Fruit fly (Drosophila melanogaster): ENCODE measurements around the gene Eig71Ee.

Gene Eig71Ee

DNA sequence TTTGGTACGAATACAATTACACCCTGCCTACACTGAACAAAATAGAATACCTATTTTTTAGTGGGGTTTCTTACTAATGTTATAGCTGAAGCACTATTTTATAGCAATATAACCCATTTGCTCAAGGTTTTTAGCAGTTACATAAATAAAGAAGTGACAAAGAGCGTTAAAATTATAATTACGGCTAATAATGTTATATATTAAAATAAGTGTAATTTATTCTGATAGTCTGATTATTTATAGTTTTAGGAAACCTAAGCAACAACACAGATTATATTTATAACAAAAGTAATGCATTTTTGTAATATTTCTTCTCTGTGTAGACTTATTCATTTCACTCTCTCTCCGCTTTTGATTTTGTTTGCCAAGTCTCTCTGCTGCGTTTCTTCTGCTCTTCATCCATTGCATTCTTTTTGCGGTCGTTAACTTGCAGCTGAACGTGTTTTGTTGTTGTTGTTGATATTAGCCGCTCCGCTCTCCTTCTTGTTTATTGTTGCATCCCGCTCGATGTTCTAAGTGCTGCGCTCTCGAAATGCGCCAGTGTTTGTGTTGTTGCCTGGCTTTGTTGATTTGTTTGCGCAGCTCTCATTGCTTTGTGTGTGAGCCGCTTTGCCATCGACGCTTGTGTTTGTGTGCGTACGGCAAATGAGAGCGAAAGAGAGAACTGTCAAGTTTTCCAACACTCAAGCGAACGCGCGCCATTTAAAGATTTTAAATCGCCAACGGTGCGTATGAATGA lies 30.0 kb downstream of the Eig71Ee start (continued):
- TF ChIP-seq Meics (GFP tag; optimal IDR thresholded peaks at IDR 0.05): peak; percentile 90
- TF ChIP-seq CG32772 (GFP tag; IDR thresholded peaks at IDR 0.05): peak; percentile 81
- TF ChIP-seq Ets97D (GFP tag; optimal IDR thresholded peaks at IDR 0.05): no peak
- peak; percentile 59 for TF ChIP-seq CG10274 (GFP tag; optimal IDR thresholded peaks at IDR 0.05)
- no peak for TF ChIP-seq CG11398 (GFP tag; optimal IDR thresholded peaks at IDR 0.05)
- TF ChIP-seq CG2120 (GFP tag; optimal IDR thresholded peaks at IDR 0.05): peak; percentile 84
- peak; percentile 70 for TF ChIP-seq Lhr (GFP tag; optimal IDR thresholded peaks at IDR 0.05)
- TF ChIP-seq CG6175 (GFP tag; IDR thresholded peaks at IDR 0.05): no peak
- peak; percentile 81 for TF ChIP-seq CG6854 (GFP tag; optimal IDR thresholded peaks at IDR 0.05)
- TF ChIP-seq CG1603 (tag; optimal IDR thresholded peaks at IDR 0.05): peak; percentile 38
- TF ChIP-seq CG7556 (GFP tag; optimal IDR thresholded peaks at IDR 0.05): peak; percentile 95
- TF ChIP-seq bsh (GFP tag; optimal IDR thresholded peaks at IDR 0.05): peak; percentile 86 to 94
- peak; percentile 80 for TF ChIP-seq CG31224 (GFP tag; IDR thresholded peaks at IDR 0.05)
- TF ChIP-seq zfh2 (GFP tag; optimal IDR thresholded peaks at IDR 0.05): peak; percentile 15
- peak; percentile 72 for TF ChIP-seq sug (tag; optimal IDR thresholded peaks at IDR 0.05)
- TF ChIP-seq CG15479 (GFP tag; optimal IDR thresholded peaks at IDR 0.05): no peak
- TF ChIP-seq NC2β (GFP tag; optimal IDR thresholded peaks at IDR 0.05): peak; percentile 6
- no peak for TF ChIP-seq fu2 (GFP tag; optimal IDR thresholded peaks at IDR 0.05)
- peak; percentile 55; the same call in 1 of the 2 replicates for TF ChIP-seq CG11085 (GFP tag; IDR thresholded peaks at IDR 0.05)
- TF ChIP-seq chm (GFP tag; IDR thresholded peaks at IDR 0.05): 0 out of 2 replicates have a peak, but pooled peaks have one; percentile 8
- peak; percentile 9 for TF ChIP-seq CG4854 (GFP tag; optimal IDR thresholded peaks at IDR 0.05)
- TF ChIP-seq C15 (GFP tag; IDR thresholded peaks at IDR 0.05): peak; percentile 76; the same call in 2 of the 3 replicates
- TF ChIP-seq Trl (optimal IDR thresholded peaks at IDR 0.05): peak; percentile 77 to 84
- peak; percentile 67 for TF ChIP-seq Trl (GFP tag; optimal IDR thresholded peaks at IDR 0.05)
- no peak for TF ChIP-seq Optix (GFP tag; IDR thresholded peaks at IDR 0.05)
- TF ChIP-seq CG7928 (GFP tag; optimal IDR thresholded peaks at IDR 0.05): peak; percentile 62
- TF ChIP-seq trem (tag; optimal IDR thresholded peaks at IDR 0.05): peak; percentile 90
- no peak for TF ChIP-seq ERR (GFP tag; optimal IDR thresholded peaks at IDR 0.05)
- TF ChIP-seq CG16779 (GFP tag; IDR thresholded peaks at IDR 0.05): no peak
- TF ChIP-seq CG6791 (GFP tag; IDR thresholded peaks at IDR 0.05; ENCODE audit: partially characterized antibody): no peak
- TF ChIP-seq CG17385 (GFP tag; optimal IDR thresholded peaks at IDR 0.05): peak; percentile 86
- no peak; the same call in 1 of the 2 replicates for TF ChIP-seq klu (GFP tag; IDR thresholded peaks at IDR 0.05)
- TF ChIP-seq CG10366 (GFP tag; IDR thresholded peaks at IDR 0.05): peak; percentile 72
- no peak for TF ChIP-seq Hr39 (optimal IDR thresholded peaks at IDR 0.05)
- TF ChIP-seq CG15696 (tag; optimal IDR thresholded peaks at IDR 0.05): peak; percentile 50
- no peak for TF ChIP-seq Kr (GFP tag; optimal IDR thresholded peaks at IDR 0.05)
- TF ChIP-seq tll (GFP tag; optimal IDR thresholded peaks at IDR 0.05): no peak
- peak; percentile 90 for TF ChIP-seq dysf (GFP tag; IDR thresholded peaks at IDR 0.05)
- peak; percentile 34; the same call in 1 of the 2 replicates for TF ChIP-seq CG8765 (GFP tag; IDR thresholded peaks at IDR 0.05)
- TF ChIP-seq Fer2 (tag; optimal IDR thresholded peaks at IDR 0.05): peak; percentile 72
- TF ChIP-seq Dp (GFP tag; optimal IDR thresholded peaks at IDR 0.05): peak; percentile 89
- peak; percentile 28 for TF ChIP-seq Bteb2 (GFP tag; optimal IDR thresholded peaks at IDR 0.05)
- peak; percentile 66 for TF ChIP-seq YL-1 (GFP tag; optimal IDR thresholded peaks at IDR 0.05)
- peak; percentile 2 for TF ChIP-seq CG13624 (GFP tag; optimal IDR thresholded peaks at IDR 0.05)
- peak; percentile 48 for TF ChIP-seq Ravus (GFP tag; IDR thresholded peaks at IDR 0.05)
- TF ChIP-seq Mes4 (GFP tag; optimal IDR thresholded peaks at IDR 0.05): no peak
- TF ChIP-seq Elba2 (GFP tag; optimal IDR thresholded peaks at IDR 0.05): no peak
- TF ChIP-seq cad (GFP tag; optimal IDR thresholded peaks at IDR 0.05): no peak
- peak; percentile 74; the same call in 1 of the 2 replicates for TF ChIP-seq CG14667 (GFP tag; IDR thresholded peaks at IDR 0.05)
- TF ChIP-seq hth (optimal IDR thresholded peaks at IDR 0.05): no peak
- TF ChIP-seq CG12769 (tag; optimal IDR thresholded peaks at IDR 0.05): no peak
